Fruit fly (Drosophila melanogaster) whole organism, prepupa: ENCODE results near the gene Edc3.
A peak's percentile ranks its signal among the peaks of the same experiment; 100 is the strongest.

Experiments used
- Blimp-1 ChIP-seq: fragments of 200-800 bp; sonication (Bioruptor generic); optimal IDR thresholded peaks from 3 replicates; lab custom pipeline; 2017; ENCODE audit warnings: missing biosample characterization, missing genetic modification characterization, mild to moderate bottlenecking, moderate library complexity, missing genetic modification reagents
- CG10631 ChIP-seq: fragments of 200-800 bp; sonication (Bioruptor generic); optimal IDR thresholded peaks from 2 replicates; lab custom pipeline; 2016; ENCODE audit warnings: missing biosample characterization, missing genetic modification characterization
- CG11294 ChIP-seq: fragments of 200-800 bp; sonication (Bioruptor generic); IDR thresholded peaks from 2 replicates; pipeline ENCODE4 v1.3.6; 2022; ENCODE audit warnings: missing biosample characterization, missing genetic modification characterization
- CG11902 ChIP-seq: fragments of 200-800 bp; sonication (Bioruptor generic); optimal IDR thresholded peaks from 3 replicates; lab custom pipeline; 2016; ENCODE audit warnings: missing biosample characterization, missing genetic modification characterization
- CG15336 ChIP-seq: fragments of 200-800 bp; sonication (Bioruptor generic); IDR thresholded peaks from 2 replicates; pipeline ENCODE4 v1.3.6; 2022; ENCODE audit warnings: missing biosample characterization, missing genetic modification characterization
- CG1621 ChIP-seq: fragments of 200-800 bp; sonication (Bioruptor generic); optimal IDR thresholded peaks from 3 replicates; lab custom pipeline; 2018; ENCODE audit warnings: missing biosample characterization, mild to moderate bottlenecking, missing genetic modification characterization
- CG16779 ChIP-seq: fragments of 200-800 bp; sonication (Bioruptor generic); optimal IDR thresholded peaks from 3 replicates; lab custom pipeline; 2017; ENCODE audit warnings: missing biosample characterization, mild to moderate bottlenecking, missing genetic modification characterization
- CG31627 ChIP-seq: fragments of 200-800 bp; sonication (Bioruptor generic); optimal IDR thresholded peaks from 3 replicates; lab custom pipeline; 2016; ENCODE audit warnings: missing biosample characterization, missing genetic modification characterization
- CG32006 ChIP-seq: fragments of 200-800 bp; sonication (Bioruptor generic); optimal IDR thresholded peaks from 3 replicates; lab custom pipeline; 2017; ENCODE audit warnings: missing biosample characterization, mild to moderate bottlenecking, missing genetic modification characterization
- CG34406 ChIP-seq: fragments of 200-800 bp; sonication (Bioruptor generic); optimal IDR thresholded peaks from 3 replicates; lab custom pipeline; 2016; ENCODE audit warnings: missing biosample characterization, missing genetic modification characterization
- CG3919 ChIP-seq: fragments of 200-800 bp; sonication (Bioruptor generic); optimal IDR thresholded peaks from 3 replicates; lab custom pipeline; 2016; ENCODE audit warnings: missing biosample characterization, missing genetic modification characterization
- CG4318 ChIP-seq: fragments of 200-800 bp; sonication (Bioruptor generic); optimal IDR thresholded peaks from 3 replicates; lab custom pipeline; 2017; ENCODE audit warnings: missing biosample characterization, mild to moderate bottlenecking, missing genetic modification characterization
- CG6792 ChIP-seq: fragments of 200-800 bp; sonication (Bioruptor generic); optimal IDR thresholded peaks from 3 replicates; lab custom pipeline; 2016; ENCODE audit warnings: missing biosample characterization, missing genetic modification characterization
- CG6808 ChIP-seq: fragments of 200-800 bp; sonication (Bioruptor generic); optimal IDR thresholded peaks from 3 replicates; lab custom pipeline; 2017; ENCODE audit warnings: missing biosample characterization, missing genetic modification characterization, mild to moderate bottlenecking, moderate library complexity, missing genetic modification reagents
- CG6854 ChIP-seq: fragments of 200-800 bp; sonication (Bioruptor generic); optimal IDR thresholded peaks from 2 replicates; lab custom pipeline; 2017; ENCODE audit warnings: missing biosample characterization, mild to moderate bottlenecking, missing genetic modification characterization
- CG7368 ChIP-seq: fragments of 200-800 bp; sonication (Bioruptor generic); optimal IDR thresholded peaks from 3 replicates; lab custom pipeline; 2016; ENCODE audit warnings: missing biosample characterization, missing genetic modification characterization
- CG8119 ChIP-seq: fragments of 200-800 bp; sonication (Bioruptor generic); IDR thresholded peaks from 3 replicates; pipeline ENCODE4 v1.3.6; 2022; ENCODE audit warnings: missing biosample characterization, missing genetic modification characterization
- CG8319 ChIP-seq: fragments of 200-800 bp; sonication (Bioruptor generic); optimal IDR thresholded peaks from 3 replicates; lab custom pipeline; 2016; ENCODE audit warnings: missing biosample characterization, missing genetic modification characterization
- CG8632 ChIP-seq: fragments of 200-800 bp; sonication (Bioruptor generic); optimal IDR thresholded peaks from 3 replicates; lab custom pipeline; 2016; ENCODE audit warnings: missing biosample characterization, missing genetic modification characterization
- CG9139 ChIP-seq: fragments of 200-800 bp; sonication (Bioruptor generic); optimal IDR thresholded peaks from 3 replicates; lab custom pipeline; 2017; ENCODE audit warnings: missing biosample characterization, mild to moderate bottlenecking, missing genetic modification characterization
- Eip75B ChIP-seq: fragments of 200-800 bp; sonication (Bioruptor generic); optimal IDR thresholded peaks from 3 replicates; lab custom pipeline; 2016; ENCODE audit warnings: missing biosample characterization, missing genetic modification characterization
- Eip78C ChIP-seq: fragments of 200-800 bp; sonication (Bioruptor generic); peaks from one replicate; lab custom pipeline; 2016; ENCODE audit warnings: missing biosample characterization, missing genetic modification characterization
- Ets21C ChIP-seq: fragments of 200-800 bp; sonication (Bioruptor generic); optimal IDR thresholded peaks from 3 replicates; lab custom pipeline; 2016; ENCODE audit warnings: missing biosample characterization, missing genetic modification characterization
- Gug ChIP-seq: fragments of 200-800 bp; sonication (Bioruptor generic); IDR thresholded peaks from 2 replicates; pipeline ENCODE4 v1.3.6; 2022; ENCODE audit warnings: missing biosample characterization, missing genetic modification characterization
- Hr38 ChIP-seq: sonication (Bioruptor generic); optimal IDR thresholded peaks from 2 replicates; lab custom pipeline; 2016; ENCODE audit warnings: missing biosample characterization, missing genetic modification characterization
- Hr39 ChIP-seq: fragments of 200-800 bp; sonication (Bioruptor generic); optimal IDR thresholded peaks from 2 replicates; lab custom pipeline; 2016; ENCODE audit warnings: missing biosample characterization, missing genetic modification characterization
- Hr4 ChIP-seq: fragments of 200-800 bp; sonication (Bioruptor generic); optimal IDR thresholded peaks from 3 replicates; lab custom pipeline; 2016; ENCODE audit warnings: missing biosample characterization, missing genetic modification characterization
- Lpt ChIP-seq: fragments of 200-800 bp; sonication (Bioruptor generic); optimal IDR thresholded peaks from 3 replicates; lab custom pipeline; 2016; ENCODE audit warnings: missing biosample characterization, missing genetic modification characterization
- Met ChIP-seq: fragments of 200-800 bp; sonication (Bioruptor generic); optimal IDR thresholded peaks from 3 replicates; lab custom pipeline; 2016; ENCODE audit warnings: missing biosample characterization, missing genetic modification characterization
- Smox ChIP-seq: fragments of 200-800 bp; sonication (Bioruptor generic); optimal IDR thresholded peaks from 3 replicates; lab custom pipeline; 2016; ENCODE audit warnings: missing biosample characterization, missing genetic modification characterization
- Sox102F ChIP-seq: fragments of 200-800 bp; sonication (Bioruptor generic); optimal IDR thresholded peaks from 2 replicates; lab custom pipeline; 2016; ENCODE audit warnings: missing biosample characterization, mild to moderate bottlenecking, missing genetic modification characterization
- Sox15 ChIP-seq: fragments of 200-800 bp; sonication (Bioruptor generic); optimal IDR thresholded peaks from 3 replicates; lab custom pipeline; 2016; ENCODE audit warnings: missing biosample characterization, missing genetic modification characterization
- achi ChIP-seq: fragments of 200-800 bp; sonication (Bioruptor generic); optimal IDR thresholded peaks from 3 replicates; lab custom pipeline; 2016; ENCODE audit warnings: missing biosample characterization, missing genetic modification characterization
- cyc ChIP-seq: fragments of 200-800 bp; sonication (Bioruptor generic); optimal IDR thresholded peaks from 3 replicates; lab custom pipeline; 2016; ENCODE audit warnings: missing biosample characterization, missing genetic modification characterization
- dac ChIP-seq: fragments of 200-800 bp; sonication (Bioruptor generic); optimal IDR thresholded peaks from 2 replicates; lab custom pipeline; 2017; ENCODE audit warnings: missing biosample characterization, mild to moderate bottlenecking, missing genetic modification characterization
- dsx ChIP-seq: fragments of 200-800 bp; optimal IDR thresholded peaks from 3 replicates; lab custom pipeline; 2019; ENCODE audit warnings: missing biosample characterization, mild to moderate bottlenecking, missing genetic modification characterization, moderate library complexity; ENCODE audit not compliant: poor library complexity, severe bottlenecking
- eg ChIP-seq: fragments of 200-800 bp; sonication (Bioruptor generic); IDR thresholded peaks from 3 replicates; pipeline ENCODE4 v1.3.6; 2022; ENCODE audit warnings: missing biosample characterization, missing genetic modification characterization
- esn ChIP-seq: fragments of 200-800 bp; sonication (Bioruptor generic); optimal IDR thresholded peaks from 2 replicates; lab custom pipeline; 2016; ENCODE audit warnings: missing biosample characterization, mild to moderate bottlenecking, missing genetic modification characterization, moderate library complexity
- fd59A ChIP-seq: fragments of 200-800 bp; sonication (Bioruptor generic); optimal IDR thresholded peaks from 2 replicates; lab custom pipeline; 2017; ENCODE audit warnings: missing biosample characterization, mild to moderate bottlenecking, missing genetic modification characterization, missing genetic modification reagents
- fd85E ChIP-seq: fragments of 200-800 bp; sonication (Bioruptor generic); optimal IDR thresholded peaks from 3 replicates; lab custom pipeline; 2016; ENCODE audit warnings: missing biosample characterization, missing genetic modification characterization
- fkh ChIP-seq: fragments of 200-800 bp; sonication (Bioruptor generic); optimal IDR thresholded peaks from 3 replicates; lab custom pipeline; 2017; ENCODE audit warnings: missing biosample characterization, mild to moderate bottlenecking, missing genetic modification characterization, moderate library complexity
- lz ChIP-seq: fragments of 200-800 bp; sonication (Bioruptor generic); optimal IDR thresholded peaks from 3 replicates; lab custom pipeline; 2016; ENCODE audit warnings: missing biosample characterization, missing genetic modification characterization
- net ChIP-seq: fragments of 200-800 bp; sonication (Bioruptor generic); optimal IDR thresholded peaks from 3 replicates; lab custom pipeline; 2016; ENCODE audit warnings: missing biosample characterization, missing genetic modification characterization
- pdm3 ChIP-seq: fragments of 200-800 bp; sonication (Bioruptor generic); optimal IDR thresholded peaks from 3 replicates; lab custom pipeline; 2016; ENCODE audit warnings: missing biosample characterization, missing genetic modification characterization
- salr ChIP-seq, 2 experiments: fragments of 200-800 bp; sonication (Bioruptor generic); optimal IDR thresholded peaks; 3 replicates each; lab custom pipeline; 2016 to 2018; ENCODE audit warnings: missing biosample characterization in 2 of 2, missing genetic modification characterization in 2 of 2, mild to moderate bottlenecking in 1 of 2
- spab ChIP-seq: fragments of 200-800 bp; sonication (Bioruptor generic); optimal IDR thresholded peaks from 2 replicates; lab custom pipeline; 2017; ENCODE audit warnings: missing biosample characterization, mild to moderate bottlenecking, missing genetic modification characterization, missing genetic modification reagents
- ss ChIP-seq, 2 experiments: fragments of 200-800 bp; sonication (Bioruptor generic); optimal IDR thresholded peaks; 2 replicates in 1 of 2; 3 replicates in 1 of 2; lab custom pipeline; 2017 to 2018; ENCODE audit warnings: mild to moderate bottlenecking in 2 of 2, missing biosample characterization in 2 of 2, missing genetic modification characterization in 2 of 2, moderate library complexity in 1 of 2
- svp ChIP-seq: fragments of 200-800 bp; sonication (Bioruptor generic); peaks from one replicate; lab custom pipeline; 2016; ENCODE audit warnings: missing biosample characterization, missing genetic modification characterization
- topi ChIP-seq: fragments of 200-800 bp; sonication (Bioruptor generic); optimal IDR thresholded peaks from 3 replicates; lab custom pipeline; 2016; ENCODE audit warnings: missing biosample characterization, missing genetic modification characterization
- vri ChIP-seq: fragments of 200-800 bp; sonication (Bioruptor generic); optimal IDR thresholded peaks from 3 replicates; lab custom pipeline; 2016; ENCODE audit warnings: missing biosample characterization, mild to moderate bottlenecking, missing genetic modification characterization

The Edc3 gene

DNA sequence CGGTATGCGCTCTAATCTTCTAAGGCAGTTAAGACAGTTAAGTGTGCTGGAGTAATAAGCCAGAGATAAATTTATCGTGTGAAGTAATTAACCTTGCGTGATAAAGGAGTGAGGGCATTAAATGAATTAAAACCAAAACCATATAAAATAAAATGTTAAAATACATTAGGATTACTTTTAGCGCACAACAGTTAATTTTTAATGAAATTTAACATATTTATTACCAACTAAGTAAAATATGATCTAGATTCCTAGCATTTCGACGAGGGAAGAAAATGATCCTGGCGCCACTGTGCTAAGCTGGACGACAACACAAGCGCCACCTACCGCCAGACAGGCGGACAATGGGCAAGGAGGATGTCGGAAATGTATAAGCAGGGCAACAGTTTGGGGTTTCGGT is 49.5 kb upstream of the Edc3 start (continued):
- TF ChIP-seq CG16779 (no peak), CG31627 (GFP tag; lab: Kevin White, UChicago) (peak; percentile 18), CG11902 (peak; percentile 3), CG1621 (tag; lab: Kevin White, UChicago) (no peak), cyc (GFP tag; lab: Kevin White, UChicago) (no peak), CG8632 (GFP tag; lab: Kevin White, UChicago) (peak; percentile 6), ss (GFP tag; optimal IDR thresholded peaks at IDR 0.05; lab: Kevin White, UChicago) (no peak), CG6792 (GFP tag; lab: Kevin White, UChicago) (no peak), vri (GFP tag; lab: Kevin White, UChicago) (no peak), CG6808 (peak; percentile 1), CG3919 (GFP tag; lab: Kevin White, UChicago) (no peak), Met (GFP tag; lab: Kevin White, UChicago) (peak; percentile 33)

- TF ChIP-seq lz: peak; percentile 69
- TF ChIP-seq Blimp-1 (GFP tag; lab: Kevin White, UChicago): no peak
- TF ChIP-seq Sox15 (GFP tag; lab: Kevin White, UChicago): peak; percentile 84
- peak; percentile 88 for TF ChIP-seq Eip75B (GFP tag; lab: Kevin White, UChicago)
- no peak for TF ChIP-seq vri (GFP tag; lab: Kevin White, UChicago)
- no peak for TF ChIP-seq Hr38
- peak; percentile 58 for TF ChIP-seq Hr39
- TF ChIP-seq CG6854 (GFP tag; lab: Kevin White, UChicago): no peak
- TF ChIP-seq CG7368 (GFP tag; lab: Kevin White, UChicago): peak; percentile 81
- TF ChIP-seq CG8319: peak; percentile 82
- peak; percentile 82; the same call in 1 of the 2 replicates for TF ChIP-seq CG11294 (GFP tag; lab: Robert Waterston, UW)
- peak; percentile 41 for TF ChIP-seq Ets21C (GFP tag; lab: Kevin White, UChicago)
- TF ChIP-seq achi (GFP tag; lab: Kevin White, UChicago): peak; percentile 93
- peak; percentile 96 for TF ChIP-seq CG10631
- TF ChIP-seq fd85E (GFP tag; lab: Kevin White, UChicago): no peak
- TF ChIP-seq Hr4 (GFP tag; lab: Kevin White, UChicago): peak; percentile 88
- peak; percentile 91 for TF ChIP-seq CG34406 (GFP tag; lab: Kevin White, UChicago)
- TF ChIP-seq Gug (GFP tag; lab: Robert Waterston, UW): peak; percentile 80
- TF ChIP-seq CG8119: peak; percentile 94
- peak; percentile 97 for TF ChIP-seq dsx (GFP tag; lab: Kevin White, UChicago)
- peak; percentile 68 for TF ChIP-seq cyc (GFP tag; lab: Kevin White, UChicago)
- TF ChIP-seq svp (GFP tag; lab: Kevin White, UChicago): peak; percentile 82
- TF ChIP-seq CG9139: peak; percentile 93
- TF ChIP-seq esn: peak; percentile 84
- peak; percentile 93 for TF ChIP-seq CG32006
- TF ChIP-seq Lpt (GFP tag; lab: Kevin White, UChicago): peak; percentile 52
- TF ChIP-seq fkh: no peak
- TF ChIP-seq CG11902: peak; percentile 75
- TF ChIP-seq CG4318: peak; percentile 89
- TF ChIP-seq Sox102F (GFP tag; lab: Kevin White, UChicago): peak; percentile 49
- TF ChIP-seq CG16779: peak; percentile 90
- TF ChIP-seq CG6792 (GFP tag; lab: Kevin White, UChicago): peak; percentile 84
- peak; percentile 83 to 97 for TF ChIP-seq salr (GFP tag; optimal IDR thresholded peaks at IDR 0.05; lab: Kevin White, UChicago)
- TF ChIP-seq Eip78C (GFP tag; lab: Kevin White, UChicago): peak; percentile 98
- peak; percentile 97 for TF ChIP-seq fd59A
- peak; percentile 90 for TF ChIP-seq pdm3 (GFP tag; lab: Kevin White, UChicago)
- peak; percentile 97 for TF ChIP-seq spab (GFP tag; lab: Kevin White, UChicago)
- TF ChIP-seq CG15336 (GFP tag; lab: Robert Waterston, UW): peak; percentile 90
- TF ChIP-seq dac (GFP tag; lab: Kevin White, UChicago): peak; percentile 16
- peak; percentile 73 for TF ChIP-seq Smox
- peak; percentile 88 for TF ChIP-seq net
- TF ChIP-seq topi (GFP tag; lab: Kevin White, UChicago): peak; percentile 72
- peak; percentile 80 for TF ChIP-seq eg (GFP tag; lab: Robert Waterston, UW)
- peak; percentile 94 to 95 for TF ChIP-seq ss (GFP tag; optimal IDR thresholded peaks at IDR 0.05; lab: Kevin White, UChicago)
Measured at dm6 chr3L:17578413-17578812, 48.8 kb upstream of the Edc3 start.
